Worm (Caenorhabditis elegans) whole organism, L3 larva: ENCODE data around the gene tank-1.

Experiments
- ZK546.5 ChIP-seq: sonication (generic microtip); optimal IDR thresholded peaks from 2 replicates; lab custom pipeline; 2017; ENCODE audit warnings: missing biosample characterization, missing genetic modification characterization
- ama-1 ChIP-seq: fragments of 150-350 bp; optimal IDR thresholded peaks from 2 replicates; lab custom pipeline; 2018
- ceh-16 ChIP-seq: sonication (generic microtip); optimal IDR thresholded peaks from 2 replicates; lab custom pipeline; 2017; ENCODE audit warnings: missing biosample characterization, missing genetic modification characterization
- ceh-28 ChIP-seq: fragments of 150-350 bp; optimal IDR thresholded peaks from 2 replicates; lab custom pipeline; 2014; ENCODE audit warnings: missing biosample characterization, missing genetic modification reagents, missing genetic modification characterization
- daf-12 ChIP-seq: fragments of 150-350 bp; optimal IDR thresholded peaks from 2 replicates; lab custom pipeline; 2014; ENCODE audit warnings: missing biosample characterization, missing genetic modification reagents, missing genetic modification characterization
- egl-5 ChIP-seq: fragments of 150-350 bp; optimal IDR thresholded peaks from 2 replicates; lab custom pipeline; 2017; ENCODE audit warnings: missing biosample characterization, missing genetic modification reagents, missing genetic modification characterization, inconsistent platforms
- elt-1 ChIP-seq: fragments of 150-350 bp; optimal IDR thresholded peaks from 2 replicates; lab custom pipeline; 2014; ENCODE audit warnings: missing biosample characterization, missing genetic modification characterization
- eor-1 ChIP-seq, 2 experiments: fragments of 150-350 bp; optimal IDR thresholded peaks; 2 replicates each; lab custom pipeline; 2014 to 2018; ENCODE audit warnings: missing biosample characterization in 2 of 2, missing genetic modification characterization in 2 of 2
- fkh-10 ChIP-seq: sonication (generic microtip); optimal IDR thresholded peaks from 2 replicates; lab custom pipeline; 2017; ENCODE audit warnings: missing biosample characterization, missing genetic modification reagents, missing genetic modification characterization
- fkh-2 ChIP-seq: fragments of 150-350 bp; optimal IDR thresholded peaks from 2 replicates; lab custom pipeline; 2014; ENCODE audit warnings: missing biosample characterization, missing genetic modification reagents, missing genetic modification characterization
- jun-1 ChIP-seq: fragments of 150-350 bp; optimal IDR thresholded peaks from 2 replicates; lab custom pipeline; 2014; ENCODE audit warnings: missing biosample characterization, missing genetic modification reagents, missing genetic modification characterization
- lin-15B ChIP-seq: fragments of 150-350 bp; optimal IDR thresholded peaks from 2 replicates; lab custom pipeline; 2014; ENCODE audit warnings: missing biosample characterization, missing genetic modification characterization
- lin-39 ChIP-seq: fragments of 150-350 bp; optimal IDR thresholded peaks from 2 replicates; lab custom pipeline; 2018; ENCODE audit warnings: missing biosample characterization, missing genetic modification reagents, missing genetic modification characterization
- lsy-12 ChIP-seq: sonication (generic microtip); optimal IDR thresholded peaks from 2 replicates; lab custom pipeline; 2016; ENCODE audit warnings: mild to moderate bottlenecking, missing genetic modification characterization, missing compliant biosample characterization
- mml-1 ChIP-seq: fragments of 150-350 bp; sonication (generic microtip); optimal IDR thresholded peaks from 3 replicates; lab custom pipeline; 2014; ENCODE audit warnings: missing biosample characterization, missing genetic modification characterization
- nfya-1 ChIP-seq: sonication (generic microtip); optimal IDR thresholded peaks from 2 replicates; lab custom pipeline; 2017; ENCODE audit warnings: missing genetic modification characterization, mild to moderate bottlenecking, missing compliant biosample characterization, antibody characterized with exemption, moderate library complexity; ENCODE audit not compliant: insufficient read depth
- nhr-12 ChIP-seq: fragments of 150-350 bp; optimal IDR thresholded peaks from 2 replicates; lab custom pipeline; 2014; ENCODE audit warnings: missing biosample characterization, missing genetic modification characterization
- nhr-237 ChIP-seq: fragments of 150-350 bp; optimal IDR thresholded peaks from 2 replicates; lab custom pipeline; 2014; ENCODE audit warnings: missing biosample characterization, missing genetic modification characterization
- nhr-25 ChIP-seq: sonication (generic microtip); optimal IDR thresholded peaks from 2 replicates; lab custom pipeline; 2017; ENCODE audit warnings: missing biosample characterization, missing genetic modification characterization
- nhr-28 ChIP-seq: fragments of 150-350 bp; optimal IDR thresholded peaks from 2 replicates; lab custom pipeline; 2014; ENCODE audit warnings: missing biosample characterization, missing genetic modification characterization
- nhr-67 ChIP-seq: fragments of 150-350 bp; optimal IDR thresholded peaks from 2 replicates; lab custom pipeline; 2014; ENCODE audit warnings: missing biosample characterization, missing genetic modification characterization
- nhr-76 ChIP-seq: fragments of 150-350 bp; sonication (generic microtip); optimal IDR thresholded peaks from 5 replicates; lab custom pipeline; 2014; ENCODE audit warnings: missing biosample characterization, missing genetic modification characterization
- nhr-77 ChIP-seq: fragments of 150-350 bp; optimal IDR thresholded peaks from 2 replicates; lab custom pipeline; 2014; ENCODE audit warnings: missing biosample characterization, missing genetic modification characterization
- pha-4 ChIP-seq: fragments of 150-350 bp; optimal IDR thresholded peaks from 2 replicates; lab custom pipeline; 2014; ENCODE audit warnings: missing biosample characterization, missing genetic modification reagents, missing genetic modification characterization
- pqm-1 ChIP-seq: fragments of 150-350 bp; optimal IDR thresholded peaks from 2 replicates; lab custom pipeline; 2017; ENCODE audit warnings: missing biosample characterization, missing genetic modification characterization, inconsistent platforms
- skn-1 ChIP-seq: fragments of 150-350 bp; optimal IDR thresholded peaks from 2 replicates; lab custom pipeline; 2014; ENCODE audit warnings: missing biosample characterization, missing genetic modification characterization
- snpc-4 ChIP-seq: fragments of 150-350 bp; optimal IDR thresholded peaks from 2 replicates; lab custom pipeline; 2014; ENCODE audit warnings: missing biosample characterization, missing genetic modification characterization
- unc-39 ChIP-seq: sonication (generic microtip); optimal IDR thresholded peaks from 4 replicates; lab custom pipeline; 2017; ENCODE audit warnings: missing biosample characterization, missing genetic modification characterization
- unc-62 ChIP-seq: fragments of 150-350 bp; sonication (generic microtip); optimal IDR thresholded peaks from 4 replicates; lab custom pipeline; 2014; ENCODE audit warnings: missing biosample characterization, missing genetic modification reagents, missing genetic modification characterization
- zag-1 ChIP-seq: fragments of 150-350 bp; optimal IDR thresholded peaks from 2 replicates; lab custom pipeline; 2014; ENCODE audit warnings: missing biosample characterization, missing genetic modification characterization
- ztf-11 ChIP-seq: fragments of 150-350 bp; optimal IDR thresholded peaks from 2 replicates; lab custom pipeline; 2014; ENCODE audit warnings: missing biosample characterization, missing genetic modification characterization
- ztf-4 ChIP-seq: fragments of 150-350 bp; optimal IDR thresholded peaks from 2 replicates; lab custom pipeline; 2014; ENCODE audit warnings: missing biosample characterization, missing genetic modification characterization

tank-1 gene

DNA sequence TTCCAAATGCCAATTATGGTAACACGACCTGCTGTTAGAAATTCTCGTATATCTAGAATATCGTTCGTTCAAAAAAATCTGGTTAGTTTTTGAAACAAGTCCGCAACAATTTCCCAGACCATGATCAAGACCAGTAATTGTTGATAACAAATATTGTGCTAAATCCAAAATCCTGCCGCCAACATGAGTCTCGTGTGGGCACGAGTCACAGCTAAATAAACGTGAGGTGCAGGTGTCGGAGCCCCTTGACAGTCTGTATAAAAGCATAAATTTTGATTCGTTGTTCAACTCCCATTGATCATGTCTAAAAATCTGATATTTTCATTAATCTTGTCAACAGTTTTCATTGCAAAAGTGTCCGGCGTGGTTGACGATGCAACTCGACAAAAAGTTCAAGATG, 29.3 kb upstream of the tank-1 start, which contains the start of gene F16B3.2:
F16B3.2 (plus strand) TSS at position 301 of the 400 bp plus-strand sequence.
- TF ChIP-seq nhr-25 (tag; lab: Kevin White, UChicago) (no peak), pqm-1 (tag; lab: Kevin White, UChicago) (no peak), eor-1 (tag; optimal IDR thresholded peaks at IDR 0.05; lab: Kevin White, UChicago) (no peak)

DNA sequence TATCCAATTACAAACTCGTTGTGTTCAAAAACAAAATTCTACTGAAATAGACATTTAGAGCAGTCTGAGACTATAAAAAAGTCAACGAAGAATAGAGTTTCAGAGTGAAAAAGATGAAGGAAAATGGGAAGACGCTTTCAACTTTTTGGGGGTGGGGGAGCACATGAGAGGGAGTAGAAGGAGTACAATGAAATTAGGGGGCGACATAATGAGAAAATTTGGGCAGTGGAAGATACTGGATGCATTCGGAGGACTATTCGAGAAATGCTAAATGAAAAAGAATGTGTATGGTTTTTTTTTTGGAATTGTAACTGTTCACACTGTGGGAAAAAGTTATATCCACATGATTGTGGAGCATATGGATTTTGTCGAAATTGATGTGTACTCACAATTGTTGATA, 27.8 kb upstream of the tank-1 start:
- TF ChIP-seq egl-5 (tag; lab: Kevin White, UChicago), result no peak
- no peak for TF ChIP-seq lin-15B (tag; lab: Kevin White, UChicago)
- no peak for TF ChIP-seq nfya-1 (tag; lab: Kevin White, UChicago)
- no peak for TF ChIP-seq fkh-2 (tag; lab: Kevin White, UChicago)

DNA sequence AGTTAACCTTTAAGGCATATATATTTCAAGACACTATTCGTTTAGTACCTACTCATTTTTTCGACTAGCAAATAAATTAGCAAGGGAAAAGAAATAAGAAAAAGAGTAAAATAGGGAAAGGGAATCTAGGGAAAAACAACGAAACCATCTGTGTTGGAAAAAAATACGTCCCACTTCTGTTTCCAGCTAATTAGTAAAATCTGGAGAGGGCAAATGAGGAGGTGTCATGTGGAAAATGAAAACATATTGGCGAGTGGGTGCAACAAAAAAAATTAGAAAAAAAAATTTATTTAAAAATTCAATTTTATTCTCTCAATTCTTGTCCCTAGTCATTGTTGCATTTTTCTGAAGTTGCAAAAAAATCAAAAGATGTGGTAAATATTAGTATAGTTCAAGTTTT, 22.2 kb upstream of the tank-1 start:
- TF ChIP-seq nhr-25 (tag; lab: Kevin White, UChicago), result no peak
- no peak for TF ChIP-seq unc-62
- TF ChIP-seq skn-1 (tag; lab: Kevin White, UChicago), result no peak
- no peak for TF ChIP-seq snpc-4 (tag; lab: Kevin White, UChicago)
- TF ChIP-seq nhr-67 (tag; lab: Kevin White, UChicago), result no peak
- no peak for TF ChIP-seq ceh-28 (tag; lab: Kevin White, UChicago)
- TF ChIP-seq ceh-16 (tag; lab: Kevin White, UChicago), result no peak

DNA sequence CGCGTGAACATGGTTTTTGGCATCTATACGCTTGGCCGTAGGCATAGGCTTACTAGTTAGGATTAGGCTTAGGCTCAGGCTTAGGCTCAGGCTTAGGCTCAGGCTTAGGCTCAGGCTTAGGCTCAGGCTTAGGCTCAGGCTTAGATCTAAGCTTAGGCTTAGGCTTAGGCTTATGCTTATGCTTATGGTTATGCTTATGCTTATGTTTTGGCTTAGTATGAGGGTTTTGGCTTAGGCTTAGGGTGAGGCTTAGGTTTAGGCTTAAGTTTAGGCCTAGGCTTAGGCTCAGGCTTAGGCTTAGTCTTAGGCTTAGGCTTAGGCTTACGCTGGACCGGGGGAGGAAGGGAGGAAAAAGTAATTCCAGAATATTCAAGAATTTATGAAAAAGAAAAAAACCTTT, 20.3 kb upstream of the tank-1 start:
- no peak for TF ChIP-seq nhr-76 (tag; lab: Kevin White, UChicago)
- TF ChIP-seq nhr-28 (tag; lab: Kevin White, UChicago), result no peak
- no peak for TF ChIP-seq nhr-12
- no peak for TF ChIP-seq nhr-77 (tag; lab: Kevin White, UChicago)
- no peak for TF ChIP-seq zag-1 (tag; lab: Kevin White, UChicago)
- TF ChIP-seq ztf-4 (tag; lab: Kevin White, UChicago), result no peak

DNA sequence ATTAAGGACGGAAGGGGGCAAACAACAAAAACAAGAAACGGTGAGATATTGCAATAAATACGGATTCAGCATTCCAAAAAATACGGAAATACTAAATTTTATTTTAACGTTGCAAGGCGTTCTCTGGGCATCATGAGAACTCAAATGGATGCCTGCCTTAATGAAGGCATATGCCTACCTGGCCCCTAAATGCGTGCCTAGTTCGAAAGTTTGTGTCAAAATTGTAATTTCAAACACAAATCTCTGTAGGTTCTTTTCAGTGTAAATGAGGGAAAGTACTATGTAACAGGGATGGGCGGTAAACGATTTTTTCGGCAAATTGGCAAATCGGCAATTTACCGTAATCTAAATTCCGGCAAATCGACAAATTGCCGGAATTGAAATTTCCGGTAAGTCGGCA, 16.6 kb upstream of the tank-1 start:
- no peak for TF ChIP-seq ZK546.5 (tag; lab: Kevin White, UChicago)
- no peak for TF ChIP-seq snpc-4 (tag; lab: Kevin White, UChicago)
- TF ChIP-seq unc-39 (tag; lab: Kevin White, UChicago), result no peak
- TF ChIP-seq jun-1, result no peak
- TF ChIP-seq fkh-2 (tag; lab: Kevin White, UChicago), result no peak
- TF ChIP-seq mml-1 (tag; lab: Kevin White, UChicago), result no peak
- TF ChIP-seq nhr-237 (tag; lab: Kevin White, UChicago), result no peak
- no peak for TF ChIP-seq skn-1 (tag; lab: Kevin White, UChicago)
- no peak for TF ChIP-seq ztf-4 (tag; lab: Kevin White, UChicago)
- TF ChIP-seq pqm-1 (tag; lab: Kevin White, UChicago), result no peak
- TF ChIP-seq ceh-28 (tag; lab: Kevin White, UChicago), result no peak
- TF ChIP-seq eor-1 (tag; optimal IDR thresholded peaks at IDR 0.05; lab: Kevin White, UChicago), result no peak
- TF ChIP-seq daf-12 (tag; lab: Kevin White, UChicago), result no peak
- no peak for TF ChIP-seq ceh-16 (tag; lab: Kevin White, UChicago)
- no peak for TF ChIP-seq nhr-12
- TF ChIP-seq nhr-77 (tag; lab: Kevin White, UChicago), result no peak
- no peak for TF ChIP-seq ztf-11 (tag; lab: Kevin White, UChicago)
- no peak for TF ChIP-seq ama-1

DNA sequence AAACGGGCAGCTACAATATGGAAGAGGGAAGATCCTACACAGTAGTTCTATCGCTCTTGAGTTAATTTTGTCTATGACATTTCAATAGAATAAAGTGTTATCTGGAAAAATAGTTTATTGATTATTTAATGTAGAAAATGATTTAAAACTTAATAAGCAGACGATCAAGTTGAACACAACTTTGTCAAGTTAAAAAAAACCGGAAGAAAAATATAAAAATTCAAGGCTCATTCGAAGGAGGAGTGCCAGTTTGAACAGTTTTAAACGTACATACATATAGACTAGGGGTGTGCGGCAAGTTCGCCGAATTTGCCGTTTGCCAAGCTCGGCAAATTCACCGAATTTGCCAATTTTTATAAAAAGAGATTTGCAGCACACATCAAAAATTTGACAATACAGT, 13.7 kb upstream of the tank-1 start, which contains the start of gene egl-2:
egl-2 (minus strand) TSS at position 101 of the 400 bp plus-strand sequence.
- no peak for TF ChIP-seq egl-5 (tag; lab: Kevin White, UChicago)
- no peak for TF ChIP-seq nhr-67 (tag; lab: Kevin White, UChicago)
- TF ChIP-seq ceh-16 (tag; lab: Kevin White, UChicago), result no peak
- TF ChIP-seq nhr-77 (tag; lab: Kevin White, UChicago), result no peak
- no peak for TF ChIP-seq fkh-10 (GFP tag; lab: Kevin White, UChicago)
- no peak for TF ChIP-seq nhr-12
- TF ChIP-seq mml-1 (tag; lab: Kevin White, UChicago), result no peak
- TF ChIP-seq lin-39 (tag; lab: Kevin White, UChicago), result no peak
- no peak for TF ChIP-seq nhr-25 (tag; lab: Kevin White, UChicago)
- TF ChIP-seq lsy-12, result no peak
- no peak for TF ChIP-seq unc-39 (tag; lab: Kevin White, UChicago)
- TF ChIP-seq pha-4 (tag; lab: Kevin White, UChicago), result no peak
- TF ChIP-seq elt-1 (tag; lab: Kevin White, UChicago), result no peak
